Fruit fly (Drosophila melanogaster): ENCODE results near the gene ppk22.

ppk22 gene

dm6 chr3R:24850420-24850819, 9.2 kb downstream of the ppk22 start, which contains the start of gene CG7006 (continued):
- TF ChIP-seq HmgD (GFP tag; optimal IDR thresholded peaks at IDR 0.05): peak; percentile 76
- TF ChIP-seq MESR4 (GFP tag; optimal IDR thresholded peaks at IDR 0.05): peak; percentile 72
- TF ChIP-seq slbo (GFP tag; IDR thresholded peaks at IDR 0.05): peak; percentile 92
- peak; percentile 90 for TF ChIP-seq B-H2 (GFP tag; optimal IDR thresholded peaks at IDR 0.05)
- peak; percentile 86 for TF ChIP-seq CG1603 (tag; optimal IDR thresholded peaks at IDR 0.05)
- peak; percentile 78 for TF ChIP-seq ind (GFP tag; optimal IDR thresholded peaks at IDR 0.05)
- no peak for TF ChIP-seq CkIIα-i1 (GFP tag; IDR thresholded peaks at IDR 0.05)
- no peak for TF ChIP-seq CG13296 (GFP tag; optimal IDR thresholded peaks at IDR 0.05)
- TF ChIP-seq hkb (optimal IDR thresholded peaks at IDR 0.05): no peak
- TF ChIP-seq hkb (GFP tag; IDR thresholded peaks at IDR 0.05): peak; percentile 43; the same call in 1 of the 2 replicates
- no peak for TF ChIP-seq yki (optimal IDR thresholded peaks at IDR 0.05)
- TF ChIP-seq NC2β (GFP tag; optimal IDR thresholded peaks at IDR 0.05): peak; percentile 80
- no peak for TF ChIP-seq Asciz (GFP tag; optimal IDR thresholded peaks at IDR 0.05)
- peak; percentile 33 for TF ChIP-seq btn (GFP tag; optimal IDR thresholded peaks at IDR 0.05)
- no peak for TF ChIP-seq Deaf1 (tag; optimal IDR thresholded peaks at IDR 0.05)
- 0 out of 2 replicates have a peak, but pooled peaks have one; percentile 28 for TF ChIP-seq aop (GFP tag; IDR thresholded peaks at IDR 0.05)
- peak; percentile 64 for TF ChIP-seq Ptx1 (GFP tag; IDR thresholded peaks at IDR 0.05)
- no peak for TF ChIP-seq kni (GFP tag; optimal IDR thresholded peaks at IDR 0.05)
- TF ChIP-seq CG15514 (GFP tag; optimal IDR thresholded peaks at IDR 0.05): peak; percentile 62
- TF ChIP-seq CG2116 (GFP tag; optimal IDR thresholded peaks at IDR 0.05): peak; percentile 67
- no peak for TF ChIP-seq CG10543 (GFP tag; optimal IDR thresholded peaks at IDR 0.05)
- TF ChIP-seq trem (tag; optimal IDR thresholded peaks at IDR 0.05): peak; percentile 74
- peak; percentile 87 for TF ChIP-seq gro (GFP tag; optimal IDR thresholded peaks at IDR 0.05)
- TF ChIP-seq cad (GFP tag; optimal IDR thresholded peaks at IDR 0.05): no peak
- no peak for TF ChIP-seq CG18262 (tag; optimal IDR thresholded peaks at IDR 0.05)
- TF ChIP-seq CG17359 (tag; optimal IDR thresholded peaks at IDR 0.05): peak; percentile 48
- no peak for TF ChIP-seq tap (tag; optimal IDR thresholded peaks at IDR 0.05)
- peak; percentile 29 for TF ChIP-seq CG7928 (GFP tag; optimal IDR thresholded peaks at IDR 0.05)
- TF ChIP-seq HLH54F (GFP tag; optimal IDR thresholded peaks at IDR 0.05): peak; percentile 87
- TF ChIP-seq exex (tag; optimal IDR thresholded peaks at IDR 0.05): no peak
- TF ChIP-seq Drgx (GFP tag; IDR thresholded peaks at IDR 0.05): no peak
- peak; percentile 87 for TF ChIP-seq vfl (GFP tag; optimal IDR thresholded peaks at IDR 0.05)
- peak; percentile 79 for TF ChIP-seq Xrp1 (GFP tag; IDR thresholded peaks at IDR 0.05)
- no peak for TF ChIP-seq dati (GFP tag; IDR thresholded peaks at IDR 0.05)
- TF ChIP-seq NK7.1 (GFP tag; optimal IDR thresholded peaks at IDR 0.05): peak; percentile 38
- 0 out of 2 replicates have a peak, but pooled peaks have one; percentile 33 for TF ChIP-seq rib (GFP tag; IDR thresholded peaks at IDR 0.05)
- TF ChIP-seq Myb (GFP tag; optimal IDR thresholded peaks at IDR 0.05): peak; percentile 95
- no peak for TF ChIP-seq h (optimal IDR thresholded peaks at IDR 0.05)
- TF ChIP-seq sd (tag; optimal IDR thresholded peaks at IDR 0.05): no peak
- peak; percentile 100 for TF ChIP-seq CG10267 (tag; optimal IDR thresholded peaks at IDR 0.05)
- peak; percentile 6 for TF ChIP-seq Nf-YB (GFP tag; optimal IDR thresholded peaks at IDR 0.05)
- TF ChIP-seq nau (GFP tag; optimal IDR thresholded peaks at IDR 0.05): no peak
- peak; percentile 74; the same call in 2 of the 3 replicates for TF ChIP-seq zfh1 (GFP tag; IDR thresholded peaks at IDR 0.05)
- TF ChIP-seq insv (GFP tag; optimal IDR thresholded peaks at IDR 0.05): peak in 1 of 2 experiments; percentile 13
- no peak for TF ChIP-seq CG33557 (GFP tag; optimal IDR thresholded peaks at IDR 0.05)
- TF ChIP-seq Eip74EF (GFP tag; optimal IDR thresholded peaks at IDR 0.05): no peak
